Fruit fly (Drosophila melanogaster) whole organism, embryonic: ENCODE measurements around the gene vvl.

ENCODE experiments used
- Awh ChIP-seq: fragments of 200-800 bp; sonication (Bioruptor generic); IDR thresholded peaks from 2 replicates; pipeline ENCODE4, ENCODE4 v1.3.6; 2022; ENCODE audit warnings: missing biosample characterization, missing genetic modification characterization
- CG10209 ChIP-seq: fragments of 200-800 bp; sonication (Bioruptor generic); optimal IDR thresholded peaks from 3 replicates; lab custom pipeline; 2017; ENCODE audit warnings: missing biosample characterization, mild to moderate bottlenecking, missing genetic modification characterization, missing genetic modification reagents
- CG11085 ChIP-seq: fragments of 200-800 bp; sonication (Bioruptor generic); IDR thresholded peaks from 2 replicates; pipeline ENCODE4 v1.3.6; 2022; ENCODE audit warnings: missing biosample characterization, missing genetic modification characterization
- CG12236 ChIP-seq: fragments of 200-800 bp; sonication (Bioruptor generic); optimal IDR thresholded peaks from 2 replicates; lab custom pipeline; 2016; ENCODE audit warnings: missing biosample characterization, missing genetic modification characterization
- CG14667 ChIP-seq: fragments of 200-800 bp; sonication (Bioruptor generic); IDR thresholded peaks from 2 replicates; pipeline ENCODE4 v1.3.6; 2022; ENCODE audit warnings: missing biosample characterization, missing genetic modification characterization
- CG14710 ChIP-seq: fragments of 200-800 bp; sonication (Bioruptor generic); optimal IDR thresholded peaks from 3 replicates; lab custom pipeline; 2019; ENCODE audit warnings: missing biosample characterization, mild to moderate bottlenecking, missing genetic modification characterization, moderate library complexity
- CG15073 ChIP-seq: fragments of 200-800 bp; sonication (Bioruptor generic); optimal IDR thresholded peaks from 2 replicates; lab custom pipeline; 2016; ENCODE audit warnings: missing biosample characterization, missing genetic modification characterization
- CG1529 ChIP-seq: fragments of 200-800 bp; sonication (Bioruptor generic); optimal IDR thresholded peaks from 3 replicates; lab custom pipeline; 2018; ENCODE audit warnings: missing biosample characterization, missing genetic modification characterization
- CG1602 ChIP-seq: fragments of 200-800 bp; sonication (Bioruptor generic); optimal IDR thresholded peaks from 3 replicates; lab custom pipeline; 2016; ENCODE audit warnings: missing biosample characterization, missing genetic modification characterization
- CG17829 ChIP-seq: fragments of 200-800 bp; optimal IDR thresholded peaks from 2 replicates; lab custom pipeline; 2019; ENCODE audit warnings: missing biosample characterization, mild to moderate bottlenecking, missing genetic modification characterization, moderate library complexity
- CG17912 ChIP-seq: fragments of 200-800 bp; sonication (Bioruptor generic); optimal IDR thresholded peaks from 2 replicates; lab custom pipeline; 2018; ENCODE audit warnings: missing biosample characterization, mild to moderate bottlenecking, missing genetic modification characterization
- CG1792 ChIP-seq: fragments of 200-800 bp; sonication (Bioruptor generic); optimal IDR thresholded peaks from 2 replicates; lab custom pipeline; 2016; ENCODE audit warnings: missing biosample characterization, missing genetic modification characterization
- CG18599 ChIP-seq: fragments of 200-800 bp; sonication (Bioruptor generic); optimal IDR thresholded peaks from 3 replicates; lab custom pipeline; 2017; ENCODE audit warnings: missing biosample characterization, missing genetic modification characterization, mild to moderate bottlenecking, moderate library complexity, missing genetic modification reagents
- CG30431 ChIP-seq: fragments of 200-800 bp; sonication (Bioruptor generic); optimal IDR thresholded peaks from 2 replicates; lab custom pipeline; 2017; ENCODE audit warnings: missing biosample characterization, missing genetic modification characterization
- CG4328 ChIP-seq: fragments of 200-800 bp; sonication (Bioruptor generic); optimal IDR thresholded peaks from 3 replicates; lab custom pipeline; 2017; ENCODE audit warnings: missing biosample characterization, missing genetic modification reagents, missing genetic modification characterization
- CG6689 ChIP-seq: fragments of 200-800 bp; sonication (Bioruptor generic); IDR thresholded peaks from 2 replicates; pipeline ENCODE4 v1.3.6; 2022; ENCODE audit warnings: missing biosample characterization, missing genetic modification characterization
- CG6813 ChIP-seq: fragments of 200-800 bp; sonication (Bioruptor generic); optimal IDR thresholded peaks from 2 replicates; lab custom pipeline; 2017; ENCODE audit warnings: missing biosample characterization, missing genetic modification characterization, mild to moderate bottlenecking, moderate library complexity, missing genetic modification reagents
- CG7357 ChIP-seq: fragments of 200-800 bp; sonication (Bioruptor generic); IDR thresholded peaks from 3 replicates; pipeline ENCODE4 v1.3.6; 2022; ENCODE audit warnings: missing biosample characterization, missing genetic modification characterization
- CG9437 ChIP-seq: fragments of 200-800 bp; sonication (Bioruptor generic); optimal IDR thresholded peaks from 2 replicates; lab custom pipeline; 2018; ENCODE audit warnings: missing biosample characterization, mild to moderate bottlenecking, missing genetic modification characterization
- GATAe ChIP-seq: fragments of 200-800 bp; sonication (Bioruptor generic); conservative IDR thresholded peaks from 2 replicates; pipeline ENCODE4 v1.3.6; 2022; ENCODE audit warnings: missing biosample characterization, missing genetic modification characterization
- H2.0 ChIP-seq: fragments of 200-800 bp; sonication (Bioruptor generic); IDR thresholded peaks from 2 replicates; pipeline ENCODE4 v1.3.6; 2022; ENCODE audit warnings: missing biosample characterization, missing genetic modification characterization
- HLH3B ChIP-seq: fragments of 200-800 bp; sonication (Bioruptor generic); IDR thresholded peaks from 2 replicates; pipeline ENCODE4 v1.3.6; 2022; ENCODE audit warnings: missing biosample characterization, missing genetic modification characterization
- Hr3 ChIP-seq: fragments of 200-800 bp; sonication (Bioruptor generic); optimal IDR thresholded peaks from 3 replicates; lab custom pipeline; 2016; ENCODE audit warnings: missing biosample characterization, missing genetic modification characterization
- Jarid2 ChIP-seq: fragments of 200-800 bp; sonication (Bioruptor generic); optimal IDR thresholded peaks from 3 replicates; lab custom pipeline; 2017; ENCODE audit warnings: mild to moderate bottlenecking, missing biosample characterization, missing genetic modification reagents, missing genetic modification characterization
- Lim3 ChIP-seq: fragments of 200-800 bp; sonication (Bioruptor generic); IDR thresholded peaks from 2 replicates; pipeline ENCODE4 v1.3.6; 2022; ENCODE audit warnings: missing biosample characterization, missing genetic modification characterization
- Max ChIP-seq: fragments of 200-800 bp; sonication (Bioruptor generic); optimal IDR thresholded peaks from 2 replicates; lab custom pipeline; 2016; ENCODE audit warnings: missing biosample characterization, mild to moderate bottlenecking, missing genetic modification characterization
- NK7.1 ChIP-seq: fragments of 200-800 bp; sonication (Bioruptor generic); optimal IDR thresholded peaks from 3 replicates; lab custom pipeline; 2016; ENCODE audit warnings: missing biosample characterization, missing genetic modification characterization
- Nf-YB ChIP-seq: fragments of 200-800 bp; sonication (Bioruptor generic); optimal IDR thresholded peaks from 3 replicates; lab custom pipeline; 2019; ENCODE audit warnings: missing biosample characterization, mild to moderate bottlenecking, missing genetic modification characterization, moderate library complexity
- Oaz ChIP-seq: fragments of 200-800 bp; sonication (Bioruptor generic); IDR thresholded peaks from 2 replicates; pipeline ENCODE4 v1.3.6; 2022; ENCODE audit warnings: missing biosample characterization, missing genetic modification characterization
- Oli ChIP-seq: fragments of 200-800 bp; sonication (Bioruptor generic); optimal IDR thresholded peaks from 2 replicates; lab custom pipeline; 2018; ENCODE audit warnings: missing biosample characterization, mild to moderate bottlenecking, missing genetic modification characterization, moderate library complexity
- PHDP ChIP-seq: fragments of 200-800 bp; sonication (Bioruptor generic); optimal IDR thresholded peaks from 3 replicates; lab custom pipeline; 2018; ENCODE audit warnings: missing biosample characterization, mild to moderate bottlenecking, missing genetic modification characterization, moderate library complexity
- Scr ChIP-seq: fragments of 200-800 bp; sonication (Bioruptor generic); IDR thresholded peaks from 2 replicates; pipeline ENCODE4 v1.3.6; 2022; ENCODE audit warnings: missing biosample characterization, missing genetic modification characterization; ENCODE audit not compliant: partially characterized antibody
- Six4 ChIP-seq: fragments of 200-800 bp; sonication (Bioruptor generic); optimal IDR thresholded peaks from 2 replicates; lab custom pipeline; 2016; ENCODE audit warnings: missing biosample characterization, missing genetic modification characterization
- Trl ChIP-seq, 3 experiments: fragments of >200 bp in 2 of 3; fragments of 200-800 bp in 1 of 3; sonication (Bioruptor generic) in 1 of 3; optimal IDR thresholded peaks; 2 replicates in 1 of 3; 3 replicates in 2 of 3; lab custom pipeline; 2016 to 2017; ENCODE audit warnings: missing biosample characterization in 1 of 3, missing genetic modification characterization in 1 of 3
- bigmax ChIP-seq: fragments of 200-800 bp; sonication (Bioruptor generic); optimal IDR thresholded peaks from 2 replicates; lab custom pipeline; 2018; ENCODE audit warnings: missing biosample characterization, mild to moderate bottlenecking, missing genetic modification characterization
- cg ChIP-seq: fragments of 200-800 bp; sonication (Bioruptor generic); optimal IDR thresholded peaks from 3 replicates; lab custom pipeline; 2019; ENCODE audit warnings: missing biosample characterization, mild to moderate bottlenecking, missing genetic modification characterization, moderate library complexity
- grau ChIP-seq: fragments of 200-800 bp; optimal IDR thresholded peaks from 3 replicates; lab custom pipeline; 2019; ENCODE audit warnings: missing biosample characterization, mild to moderate bottlenecking, missing genetic modification characterization, moderate library complexity
- gsb ChIP-seq: fragments of 200-800 bp; sonication (Bioruptor generic); IDR thresholded peaks from 2 replicates; pipeline ENCODE4 v1.3.6; 2022; ENCODE audit warnings: missing biosample characterization, missing genetic modification characterization
- jing ChIP-seq: fragments of 200-800 bp; sonication (Bioruptor generic); optimal IDR thresholded peaks from 2 replicates; lab custom pipeline; 2018; ENCODE audit warnings: missing biosample characterization, mild to moderate bottlenecking, missing genetic modification characterization
- knrl ChIP-seq: fragments of 200-800 bp; sonication (Bioruptor generic); IDR thresholded peaks from 3 replicates; pipeline ENCODE4 v1.3.6; 2022; ENCODE audit warnings: missing biosample characterization, missing genetic modification characterization; ENCODE audit not compliant: partially characterized antibody
- oc ChIP-seq: fragments of 200-800 bp; sonication (Bioruptor generic); optimal IDR thresholded peaks from 2 replicates; lab custom pipeline; 2018; ENCODE audit warnings: missing biosample characterization, mild to moderate bottlenecking, missing genetic modification characterization, moderate library complexity
- run ChIP-seq: fragments of 200-800 bp; sonication (Bioruptor generic); optimal IDR thresholded peaks from 3 replicates; lab custom pipeline; 2018; ENCODE audit warnings: missing biosample characterization, mild to moderate bottlenecking, missing genetic modification characterization
- sens ChIP-seq: fragments of 200-800 bp; sonication (Bioruptor generic); peaks from one replicate; lab custom pipeline; 2016; ENCODE audit warnings: missing biosample characterization, missing genetic modification characterization
- sr ChIP-seq: fragments of 200-800 bp; sonication (Bioruptor generic); IDR thresholded peaks from 3 replicates; pipeline ENCODE4 v1.3.6; 2022; ENCODE audit warnings: missing biosample characterization, missing genetic modification characterization
- sug ChIP-seq: fragments of 200-800 bp; optimal IDR thresholded peaks from 2 replicates; lab custom pipeline; 2019; ENCODE audit warnings: missing biosample characterization, mild to moderate bottlenecking, missing genetic modification characterization, moderate library complexity
- trem ChIP-seq: fragments of 200-800 bp; optimal IDR thresholded peaks from 3 replicates; lab custom pipeline; 2019; ENCODE audit warnings: missing biosample characterization, mild to moderate bottlenecking, missing genetic modification characterization, moderate library complexity
- unpg ChIP-seq: fragments of 200-800 bp; sonication (Bioruptor generic); optimal IDR thresholded peaks from 3 replicates; lab custom pipeline; 2018; ENCODE audit warnings: missing biosample characterization, mild to moderate bottlenecking, missing genetic modification characterization, moderate library complexity
- wek ChIP-seq: fragments of 200-800 bp; sonication (Bioruptor generic); optimal IDR thresholded peaks from 3 replicates; lab custom pipeline; 2018; ENCODE audit warnings: missing biosample characterization, mild to moderate bottlenecking, missing genetic modification characterization, moderate library complexity
- zen2 ChIP-seq: fragments of 200-800 bp; sonication (Bioruptor generic); IDR thresholded peaks from 3 replicates; pipeline ENCODE4 v1.3.6; 2022; ENCODE audit warnings: missing biosample characterization, missing genetic modification characterization; ENCODE audit not compliant: partially characterized antibody

The vvl gene

dm6 chr3L:6823785-6824473 is 34.0 kb downstream of the vvl start (continued):
- TF ChIP-seq Six4 (GFP tag; lab: Kevin White, UChicago) (peak; percentile 74), Lim3 (GFP tag; lab: Robert Waterston, UW) (no peak), CG30431 (GFP tag; lab: Kevin White, UChicago) (peak; percentile 50), CG1602 (GFP tag; lab: Kevin White, UChicago) (peak; percentile 73), jing (GFP tag; lab: Kevin White, UChicago) (peak; percentile 21), CG1792 (GFP tag; lab: Kevin White, UChicago) (no peak), Oaz (0 out of 2 replicates have a peak, but pooled peaks have one; percentile 36), CG17912 (no peak), CG15073 (GFP tag; lab: Kevin White, UChicago) (no peak), knrl (GFP tag; lab: Robert Waterston, UW) (no peak), CG7357 (GFP tag; lab: Robert Waterston, UW) (peak; percentile 80), HLH3B (peak; percentile 89), wek (GFP tag; lab: Kevin White, UChicago) (no peak), Max (GFP tag; lab: Kevin White, UChicago) (peak; percentile 76), sr (GFP tag; lab: Robert Waterston, UW) (no peak; the same call in 1 of the 3 replicates), Hr3 (peak; percentile 78), run (tag; lab: Kevin White, UChicago) (peak; percentile 68), CG4328 (no peak), CG17829 (peak; percentile 86), CG12236 (GFP tag; lab: Kevin White, UChicago) (no peak), Scr (GFP tag; lab: Robert Waterston, UW) (no peak), bigmax (no peak), H2.0 (peak; percentile 89), CG6689 (peak; percentile 93), trem (tag; lab: Kevin White, UChicago) (peak; percentile 84), GATAe (GFP tag; lab: Robert Waterston, UW) (peak; percentile 63), Jarid2 (GFP tag; lab: Kevin White, UChicago) (peak; percentile 39), grau (tag; lab: Kevin White, UChicago) (peak; percentile 86), Trl (optimal IDR thresholded peaks at IDR 0.05; lab: Kevin White, UChicago) (no peak), Trl (GFP tag; optimal IDR thresholded peaks at IDR 0.05; lab: Kevin White, UChicago) (no peak), oc (tag; lab: Kevin White, UChicago) (peak; percentile 85), NK7.1 (no peak), zen2 (GFP tag; lab: Robert Waterston, UW) (no peak), cg (GFP tag; lab: Kevin White, UChicago) (peak; percentile 55), CG10209 (GFP tag; lab: Kevin White, UChicago) (peak; percentile 79), unpg (GFP tag; lab: Kevin White, UChicago) (peak; percentile 88), CG14667 (peak; percentile 80), CG11085 (GFP tag; lab: Robert Waterston, UW) (peak; percentile 64), gsb (GFP tag; lab: Robert Waterston, UW) (peak; percentile 70), Nf-YB (GFP tag; lab: Kevin White, UChicago) (peak; percentile 66), sens (GFP tag; lab: Kevin White, UChicago) (peak; percentile 94), CG18599 (GFP tag; lab: Kevin White, UChicago) (peak; percentile 51), Awh (GFP tag; lab: Robert Waterston, UW) (peak; percentile 92), CG9437 (GFP tag; lab: Kevin White, UChicago) (peak; percentile 73), Oli (tag; lab: Kevin White, UChicago) (peak; percentile 85), CG14710 (tag; lab: Kevin White, UChicago) (peak; percentile 88), CG6813 (GFP tag; lab: Kevin White, UChicago) (peak; percentile 45), CG1529 (GFP tag; lab: Kevin White, UChicago) (peak; percentile 64), PHDP (tag; lab: Kevin White, UChicago) (peak; percentile 84), sug (tag; lab: Kevin White, UChicago) (peak; percentile 78)
